Fruit fly (Drosophila melanogaster) whole organism, embryonic: Measurements from ENCODE around the gene Catsup.

Source experiments
- Adf1 ChIP-seq: fragments of 200-800 bp; sonication (Bioruptor generic); IDR thresholded peaks from 2 replicates; pipeline ENCODE4 v1.3.6; 2022; ENCODE audit warnings: missing biosample characterization, missing genetic modification characterization
- BEAF-32 ChIP-seq: fragments of 200-800 bp; sonication (Bioruptor generic); optimal IDR thresholded peaks from 3 replicates; lab custom pipeline; 2017; ENCODE audit warnings: missing biosample characterization, missing genetic modification characterization, mild to moderate bottlenecking, moderate library complexity, missing genetic modification reagents
- BtbVII ChIP-seq: fragments of 200-800 bp; sonication (Bioruptor generic); optimal IDR thresholded peaks from 3 replicates; lab custom pipeline; 2017; ENCODE audit warnings: missing biosample characterization, mild to moderate bottlenecking, missing genetic modification characterization
- CG13287 ChIP-seq: fragments of 200-800 bp; sonication (Bioruptor generic); IDR thresholded peaks from 2 replicates; pipeline ENCODE4 v1.3.6; 2022; ENCODE audit warnings: missing biosample characterization, missing genetic modification characterization; ENCODE audit not compliant: partially characterized antibody
- CG14014 ChIP-seq: fragments of 200-800 bp; sonication (Bioruptor generic); IDR thresholded peaks from 2 replicates; pipeline ENCODE4 v1.3.6; 2022; ENCODE audit warnings: missing biosample characterization, missing genetic modification characterization
- CG14710 ChIP-seq: fragments of 200-800 bp; sonication (Bioruptor generic); optimal IDR thresholded peaks from 3 replicates; lab custom pipeline; 2019; ENCODE audit warnings: missing biosample characterization, mild to moderate bottlenecking, missing genetic modification characterization, moderate library complexity
- CG17829 ChIP-seq: fragments of 200-800 bp; optimal IDR thresholded peaks from 2 replicates; lab custom pipeline; 2019; ENCODE audit warnings: missing biosample characterization, mild to moderate bottlenecking, missing genetic modification characterization, moderate library complexity
- CG2116 ChIP-seq: fragments of 200-800 bp; sonication (Bioruptor generic); optimal IDR thresholded peaks from 3 replicates; lab custom pipeline; 2018; ENCODE audit warnings: missing biosample characterization, mild to moderate bottlenecking, missing genetic modification characterization
- CG2199 ChIP-seq: fragments of 200-800 bp; sonication (Bioruptor generic); IDR thresholded peaks from 3 replicates; pipeline ENCODE4 v1.3.6; 2022; ENCODE audit warnings: missing biosample characterization, missing genetic modification characterization
- CG32532 ChIP-seq: fragments of 200-800 bp; sonication (Bioruptor generic); IDR thresholded peaks from 2 replicates; pipeline ENCODE4 v1.3.6; 2022; ENCODE audit warnings: missing biosample characterization, missing genetic modification characterization
- CG34422 ChIP-seq: fragments of 200-800 bp; sonication (Bioruptor generic); IDR thresholded peaks from 3 replicates; pipeline ENCODE4 v1.3.6; 2022; ENCODE audit warnings: missing biosample characterization, missing genetic modification characterization
- CG3995 ChIP-seq: fragments of 200-800 bp; sonication (Bioruptor generic); optimal IDR thresholded peaks from 3 replicates; lab custom pipeline; 2016; ENCODE audit warnings: missing biosample characterization, missing genetic modification characterization
- CG42726 ChIP-seq: fragments of 200-800 bp; sonication (Bioruptor generic); IDR thresholded peaks from 2 replicates; pipeline ENCODE4 v1.3.6; 2022; ENCODE audit warnings: missing biosample characterization, missing genetic modification characterization; ENCODE audit not compliant: partially characterized antibody
- CG4617 ChIP-seq: fragments of 200-800 bp; sonication (Bioruptor generic); optimal IDR thresholded peaks from 3 replicates; lab custom pipeline; 2016; ENCODE audit warnings: missing biosample characterization, missing genetic modification characterization, borderline replicate concordance
- CG6175 ChIP-seq: fragments of 200-800 bp; sonication (Bioruptor generic); IDR thresholded peaks from 3 replicates; pipeline ENCODE4 v1.3.6; 2022; ENCODE audit warnings: missing biosample characterization, missing genetic modification characterization
- CG8478 ChIP-seq: fragments of >200 bp; optimal IDR thresholded peaks from 2 replicates; lab custom pipeline; 2018
- Dp ChIP-seq: fragments of 200-800 bp; sonication (Bioruptor generic); optimal IDR thresholded peaks from 2 replicates; lab custom pipeline; 2018; ENCODE audit warnings: missing biosample characterization, mild to moderate bottlenecking, missing genetic modification characterization, moderate library complexity
- Elba2 ChIP-seq: fragments of 200-800 bp; sonication (Bioruptor generic); optimal IDR thresholded peaks from 3 replicates; lab custom pipeline; 2016; ENCODE audit warnings: missing biosample characterization, missing genetic modification characterization
- Fer1 ChIP-seq: fragments of 200-800 bp; sonication (Bioruptor generic); optimal IDR thresholded peaks from 2 replicates; lab custom pipeline; 2017; ENCODE audit warnings: missing biosample characterization, mild to moderate bottlenecking, missing genetic modification characterization
- Hmr ChIP-seq: fragments of 200-800 bp; sonication (Bioruptor generic); optimal IDR thresholded peaks from 3 replicates; lab custom pipeline; 2017; ENCODE audit warnings: mild to moderate bottlenecking, missing biosample characterization, missing genetic modification reagents, missing genetic modification characterization
- Lim3 ChIP-seq: fragments of 200-800 bp; sonication (Bioruptor generic); IDR thresholded peaks from 2 replicates; pipeline ENCODE4 v1.3.6; 2022; ENCODE audit warnings: missing biosample characterization, missing genetic modification characterization
- MESR4 ChIP-seq: fragments of 200-800 bp; sonication (Bioruptor generic); optimal IDR thresholded peaks from 2 replicates; lab custom pipeline; 2018; ENCODE audit warnings: missing biosample characterization, mild to moderate bottlenecking, missing genetic modification characterization, moderate library complexity
- Max ChIP-seq: fragments of 200-800 bp; sonication (Bioruptor generic); optimal IDR thresholded peaks from 2 replicates; lab custom pipeline; 2016; ENCODE audit warnings: missing biosample characterization, mild to moderate bottlenecking, missing genetic modification characterization
- Myb ChIP-seq: fragments of 200-800 bp; sonication (Bioruptor generic); optimal IDR thresholded peaks from 2 replicates; lab custom pipeline; 2016; ENCODE audit warnings: missing biosample characterization, missing genetic modification characterization
- Nf-YB ChIP-seq: fragments of 200-800 bp; sonication (Bioruptor generic); optimal IDR thresholded peaks from 3 replicates; lab custom pipeline; 2019; ENCODE audit warnings: missing biosample characterization, mild to moderate bottlenecking, missing genetic modification characterization, moderate library complexity
- Oli ChIP-seq: fragments of 200-800 bp; sonication (Bioruptor generic); optimal IDR thresholded peaks from 2 replicates; lab custom pipeline; 2018; ENCODE audit warnings: missing biosample characterization, mild to moderate bottlenecking, missing genetic modification characterization, moderate library complexity
- Sry-δ ChIP-seq: fragments of 200-800 bp; sonication (Bioruptor generic); optimal IDR thresholded peaks from 2 replicates; lab custom pipeline; 2016; ENCODE audit warnings: missing biosample characterization, missing genetic modification characterization
- Xbp1 ChIP-seq: fragments of 200-800 bp; sonication (Bioruptor generic); optimal IDR thresholded peaks from 3 replicates; lab custom pipeline; 2016; ENCODE audit warnings: missing biosample characterization, mild to moderate bottlenecking, missing genetic modification characterization
- cg ChIP-seq: fragments of 200-800 bp; sonication (Bioruptor generic); optimal IDR thresholded peaks from 3 replicates; lab custom pipeline; 2019; ENCODE audit warnings: missing biosample characterization, mild to moderate bottlenecking, missing genetic modification characterization, moderate library complexity
- chinmo ChIP-seq: fragments of 200-800 bp; sonication (Bioruptor generic); IDR thresholded peaks from 4 replicates; pipeline ENCODE4 v1.3.6; 2022; ENCODE audit warnings: missing biosample characterization, missing genetic modification characterization; ENCODE audit not compliant: partially characterized antibody
- fru ChIP-seq: fragments of >200 bp; optimal IDR thresholded peaks from 2 replicates; lab custom pipeline; 2017
- insv ChIP-seq, 2 experiments: fragments of 200-800 bp; sonication (Bioruptor generic); optimal IDR thresholded peaks; 3 replicates each; lab custom pipeline; 2016 to 2018; ENCODE audit warnings: missing biosample characterization in 2 of 2, missing genetic modification characterization in 2 of 2
- jigr1 ChIP-seq: fragments of 200-800 bp; sonication (Bioruptor generic); IDR thresholded peaks from 3 replicates; pipeline ENCODE4 v1.3.6; 2022; ENCODE audit warnings: missing biosample characterization, missing genetic modification characterization
- kni ChIP-seq: fragments of 200-800 bp; sonication (Bioruptor generic); optimal IDR thresholded peaks from 3 replicates; lab custom pipeline; 2017; ENCODE audit warnings: mild to moderate bottlenecking, missing biosample characterization, missing genetic modification reagents, missing genetic modification characterization
- pzg ChIP-seq: fragments of 200-800 bp; sonication (Bioruptor generic); optimal IDR thresholded peaks from 3 replicates; lab custom pipeline; 2018; ENCODE audit warnings: missing biosample characterization, mild to moderate bottlenecking, missing genetic modification characterization, moderate library complexity
- rib ChIP-seq: fragments of 200-800 bp; sonication (Bioruptor generic); IDR thresholded peaks from 2 replicates; pipeline ENCODE4 v1.3.6; 2022; ENCODE audit warnings: missing biosample characterization, missing genetic modification characterization
- ro ChIP-seq: fragments of 200-800 bp; sonication (Bioruptor generic); IDR thresholded peaks from 2 replicates; pipeline ENCODE4 v1.3.6; 2022; ENCODE audit warnings: missing biosample characterization, missing genetic modification characterization
- sr ChIP-seq: fragments of 200-800 bp; sonication (Bioruptor generic); IDR thresholded peaks from 3 replicates; pipeline ENCODE4 v1.3.6; 2022; ENCODE audit warnings: missing biosample characterization, missing genetic modification characterization
- ttk ChIP-seq: fragments of 200-800 bp; sonication (Bioruptor generic); IDR thresholded peaks from 2 replicates; pipeline ENCODE4 v2.1.2; 2022; ENCODE audit warnings: missing biosample characterization, missing genetic modification characterization
- vfl ChIP-seq: fragments of 200-800 bp; sonication (Bioruptor generic); optimal IDR thresholded peaks from 2 replicates; lab custom pipeline; 2016; ENCODE audit warnings: missing biosample characterization, missing genetic modification characterization

Gene Catsup

dm6 chr2L:19053860-19054515, 12.3 kb downstream of the Catsup start, which contains the start of gene CG10492 (continued):
- TF ChIP-seq CG4617 (GFP tag; lab: Kevin White, UChicago) (peak; percentile 92), vfl (no peak), CG17829 (tag; lab: Kevin White, UChicago) (peak; percentile 23), Max (GFP tag; lab: Kevin White, UChicago) (peak; percentile 32), CG32532 (GFP tag; lab: Robert Waterston, UW) (peak; percentile 34; the same call in 1 of the 2 replicates), CG6175 (peak; percentile 40; the same call in 1 of the 3 replicates), CG42726 (0 out of 2 replicates have a peak, but pooled peaks have one; percentile 21), pzg (GFP tag; lab: Kevin White, UChicago) (peak; percentile 73), Hmr (GFP tag; lab: Kevin White, UChicago) (peak; percentile 19), CG2116 (GFP tag; lab: Kevin White, UChicago) (peak; percentile 63), Dp (GFP tag; lab: Kevin White, UChicago) (peak; percentile 93), BEAF-32 (GFP tag; lab: Kevin White, UChicago) (peak; percentile 60), Elba2 (GFP tag; lab: Kevin White, UChicago) (peak; percentile 20), Oli (tag; lab: Kevin White, UChicago) (no peak), CG2199 (GFP tag; lab: Robert Waterston, UW) (0 out of 3 replicates have a peak, but pooled peaks have one; percentile 15), CG13287 (peak; percentile 54), Sry-δ (peak; percentile 52), jigr1 (no peak), Fer1 (GFP tag; lab: Kevin White, UChicago) (peak; percentile 24), rib (GFP tag; lab: Robert Waterston, UW) (peak; percentile 69; the same call in 1 of the 2 replicates), insv (GFP tag; optimal IDR thresholded peaks at IDR 0.05; lab: Kevin White, UChicago) (peak in 1 of 2 experiments; percentile 32), CG14014 (GFP tag; lab: Robert Waterston, UW) (no peak), CG14710 (peak; percentile 87), CG3995 (peak; percentile 75), sr (GFP tag; lab: Robert Waterston, UW) (peak; percentile 29; the same call in 1 of the 3 replicates), Myb (GFP tag; lab: Kevin White, UChicago) (peak; percentile 53), Xbp1 (GFP tag; lab: Kevin White, UChicago) (no peak)

dm6 chr2L:19054516-19054887, 12.8 kb downstream of the Catsup start:
- peak; percentile 78 for TF ChIP-seq cg (GFP tag; lab: Kevin White, UChicago)
- peak; percentile 52 for TF ChIP-seq CG8478 (lab: Kevin White, UChicago)
- TF ChIP-seq ttk = no peak
- TF ChIP-seq fru = peak; percentile 34
- 0 out of 2 replicates have a peak, but pooled peaks have one; percentile 29 for TF ChIP-seq Adf1
- TF ChIP-seq kni (GFP tag; lab: Kevin White, UChicago) = peak; percentile 80
- TF ChIP-seq Nf-YB (GFP tag; lab: Kevin White, UChicago) = no peak
- 0 out of 4 replicates have a peak, but pooled peaks have one; percentile 27 for TF ChIP-seq chinmo (GFP tag; lab: Robert Waterston, UW)
- TF ChIP-seq BtbVII (GFP tag; lab: Kevin White, UChicago) = no peak
- TF ChIP-seq Lim3 (GFP tag; lab: Robert Waterston, UW) = 0 out of 2 replicates have a peak, but pooled peaks have one; percentile 5
- TF ChIP-seq MESR4 = peak; percentile 18
- TF ChIP-seq ro (GFP tag; lab: Robert Waterston, UW) = no peak
- TF ChIP-seq CG34422 (GFP tag; lab: Robert Waterston, UW) = 0 out of 3 replicates have a peak, but pooled peaks have one; percentile 30
